Worm (Caenorhabditis elegans) whole organism, L1 larva: ENCODE results near the gene W09H1.4.

ENCODE experiments used
- F16B12.6 ChIP-seq: fragments of 150-350 bp; optimal IDR thresholded peaks from 2 replicates; lab custom pipeline; 2014; ENCODE audit warnings: missing biosample characterization, missing genetic modification characterization
- aha-1 ChIP-seq: fragments of 150-350 bp; optimal IDR thresholded peaks from 2 replicates; lab custom pipeline; 2014; ENCODE audit warnings: missing biosample characterization, missing genetic modification characterization
- alr-1 ChIP-seq: fragments of 200-800 bp; sonication (Bioruptor generic); optimal IDR thresholded peaks from 2 replicates; lab custom pipeline; 2018; ENCODE audit warnings: borderline replicate concordance, mild to moderate bottlenecking, missing genetic modification characterization, missing compliant biosample characterization
- aly-2 ChIP-seq: fragments of 150-350 bp; optimal IDR thresholded peaks from 2 replicates; lab custom pipeline; 2014; ENCODE audit warnings: missing biosample characterization, missing genetic modification characterization
- blmp-1 ChIP-seq: fragments of 150-350 bp; optimal IDR thresholded peaks from 2 replicates; lab custom pipeline; 2014; ENCODE audit warnings: missing biosample characterization, missing genetic modification characterization
- ceh-63 ChIP-seq: fragments of 200-800 bp; sonication (Bioruptor generic); optimal IDR thresholded peaks from 2 replicates; lab custom pipeline; 2018; ENCODE audit warnings: mild to moderate bottlenecking, missing genetic modification characterization, missing compliant biosample characterization
- ceh-82 ChIP-seq, 3 experiments: fragments of 150-350 bp in 1 of 3; sonication (generic microtip) in 2 of 3; optimal IDR thresholded peaks; 2 replicates each; lab custom pipeline; 2014 to 2017; ENCODE audit warnings: missing biosample characterization in 3 of 3, missing genetic modification characterization in 3 of 3
- ceh-88 ChIP-seq: fragments of 200-800 bp; sonication (Bioruptor generic); IDR thresholded peaks from 2 replicates; pipeline ENCODE4 v1.3.6; 2022; ENCODE audit warnings: missing genetic modification characterization, missing compliant biosample characterization
- ceh-90 ChIP-seq: sonication (generic microtip); optimal IDR thresholded peaks from 2 replicates; lab custom pipeline; 2016; ENCODE audit warnings: missing genetic modification characterization, missing compliant biosample characterization
- ces-1 ChIP-seq: fragments of 150-350 bp; optimal IDR thresholded peaks from 2 replicates; lab custom pipeline; 2014; ENCODE audit warnings: missing biosample characterization, missing genetic modification reagents, missing genetic modification characterization
- efl-1 ChIP-seq, 4 experiments: fragments of 150-350 bp; optimal IDR thresholded peaks in 3 of 4; peaks in 1 of 4; 1 replicate in 1 of 4; 2 replicates in 3 of 4; lab custom pipeline; 2014; ENCODE audit warnings: missing biosample characterization in 2 of 4, missing genetic modification characterization in 2 of 4, missing genetic modification reagents in 2 of 4
- elt-2 ChIP-seq: sonication (generic microtip); optimal IDR thresholded peaks from 2 replicates; lab custom pipeline; 2016; ENCODE audit warnings: missing genetic modification characterization, mild to moderate bottlenecking, inconsistent platforms, missing compliant biosample characterization, missing genetic modification reagents
- elt-3 ChIP-seq, 6 experiments: fragments of 150-350 bp in 1 of 6; sonication (generic microtip); optimal IDR thresholded peaks; 2 replicates each; lab custom pipeline; 2017 to 2018; ENCODE audit warnings: missing biosample characterization in 6 of 6, missing genetic modification characterization in 6 of 6, inconsistent platforms in 1 of 6
- ets-5 ChIP-seq: fragments of 200-800 bp; sonication (Bioruptor generic); IDR thresholded peaks from 2 replicates; pipeline ENCODE4 v1.3.6; 2022; ENCODE audit warnings: missing genetic modification characterization, missing compliant biosample characterization
- fkh-10 ChIP-seq: sonication (generic microtip); optimal IDR thresholded peaks from 2 replicates; lab custom pipeline; 2017; ENCODE audit warnings: missing biosample characterization, missing genetic modification reagents, missing genetic modification characterization
- fkh-4 ChIP-seq: sonication (generic microtip); optimal IDR thresholded peaks from 2 replicates; lab custom pipeline; 2016; ENCODE audit warnings: missing compliant biosample characterization, missing genetic modification characterization, borderline replicate concordance
- fkh-8 ChIP-seq: sonication (generic microtip); optimal IDR thresholded peaks from 2 replicates; lab custom pipeline; 2016; ENCODE audit warnings: mild to moderate bottlenecking, missing genetic modification characterization, missing compliant biosample characterization
- hlh-17 ChIP-seq: fragments of 200-800 bp; sonication (Bioruptor generic); optimal IDR thresholded peaks from 2 replicates; lab custom pipeline; 2018; ENCODE audit warnings: missing genetic modification characterization, mild to moderate bottlenecking, missing compliant biosample characterization, moderate library complexity, borderline replicate concordance
- hlh-4 ChIP-seq: sonication (generic microtip); optimal IDR thresholded peaks from 2 replicates; lab custom pipeline; 2016; ENCODE audit warnings: mild to moderate bottlenecking, missing genetic modification characterization, missing compliant biosample characterization
- hpl-2 ChIP-seq: fragments of 150-350 bp; optimal IDR thresholded peaks from 2 replicates; lab custom pipeline; 2014; ENCODE audit warnings: missing biosample characterization, missing genetic modification reagents, missing genetic modification characterization
- isw-1 ChIP-seq: fragments of 200-800 bp; sonication (Bioruptor generic); IDR thresholded peaks from 2 replicates; pipeline ENCODE4 v1.3.6; 2022; ENCODE audit warnings: missing genetic modification characterization, missing compliant biosample characterization
- lin-13 ChIP-seq: fragments of 150-350 bp; optimal IDR thresholded peaks from 2 replicates; lab custom pipeline; 2014; ENCODE audit warnings: missing biosample characterization, missing genetic modification reagents, missing genetic modification characterization
- lin-14 ChIP-seq: fragments of 200-800 bp; sonication (Bioruptor generic); optimal IDR thresholded peaks from 2 replicates; lab custom pipeline; 2018; ENCODE audit warnings: mild to moderate bottlenecking, missing genetic modification characterization, moderate library complexity, missing compliant biosample characterization
- lin-35 ChIP-seq, 2 experiments: fragments of 150-350 bp; optimal IDR thresholded peaks; 2 replicates each; lab custom pipeline; 2014; ENCODE audit warnings: missing biosample characterization in 2 of 2, missing genetic modification characterization in 2 of 2, missing genetic modification reagents in 2 of 2
- lir-3 ChIP-seq: sonication (generic microtip); optimal IDR thresholded peaks from 2 replicates; lab custom pipeline; 2016; ENCODE audit warnings: mild to moderate bottlenecking, missing genetic modification characterization, moderate library complexity, missing compliant biosample characterization; ENCODE audit not compliant: poor library complexity
- mab-9 ChIP-seq: fragments of 200-800 bp; sonication (Bioruptor generic); IDR thresholded peaks from 2 replicates; pipeline ENCODE4 v1.3.6; 2022; ENCODE audit warnings: missing genetic modification reagents, missing genetic modification characterization, missing compliant biosample characterization
- mdl-1 ChIP-seq, 2 experiments: fragments of 150-350 bp; optimal IDR thresholded peaks; 2 replicates each; lab custom pipeline; 2014 to 2017; ENCODE audit warnings: missing biosample characterization in 2 of 2, missing genetic modification characterization in 2 of 2, inconsistent platforms in 1 of 2
- nhr-12 ChIP-seq: sonication (generic microtip); optimal IDR thresholded peaks from 2 replicates; lab custom pipeline; 2017; ENCODE audit warnings: missing biosample characterization, missing genetic modification characterization
- nhr-19 ChIP-seq: fragments of 200-800 bp; sonication (Bioruptor generic); conservative IDR thresholded peaks from 2 replicates; pipeline ENCODE4 v1.3.6; 2022; ENCODE audit warnings: missing genetic modification characterization, missing compliant biosample characterization
- nhr-20 ChIP-seq: sonication (generic microtip); optimal IDR thresholded peaks from 2 replicates; lab custom pipeline; 2016; ENCODE audit warnings: mild to moderate bottlenecking, missing genetic modification characterization, missing compliant biosample characterization
- nhr-28 ChIP-seq: fragments of 150-350 bp; optimal IDR thresholded peaks from 2 replicates; lab custom pipeline; 2014; ENCODE audit warnings: missing biosample characterization, missing genetic modification characterization
- nhr-71 ChIP-seq: sonication (generic microtip); optimal IDR thresholded peaks from 2 replicates; lab custom pipeline; 2016; ENCODE audit warnings: mild to moderate bottlenecking, missing genetic modification characterization, moderate library complexity, missing compliant biosample characterization
- nhr-76 ChIP-seq: sonication (generic microtip); optimal IDR thresholded peaks from 2 replicates; lab custom pipeline; 2017; ENCODE audit warnings: missing biosample characterization, missing genetic modification characterization
- nhr-77 ChIP-seq: fragments of 150-350 bp; optimal IDR thresholded peaks from 2 replicates; lab custom pipeline; 2014; ENCODE audit warnings: missing biosample characterization, missing genetic modification characterization
- nhr-84 ChIP-seq: sonication (generic microtip); optimal IDR thresholded peaks from 2 replicates; lab custom pipeline; 2017; ENCODE audit warnings: missing biosample characterization, missing genetic modification characterization
- nhr-85 ChIP-seq: sonication (generic microtip); peaks from one replicate; lab custom pipeline; 2016; ENCODE audit warnings: missing genetic modification characterization, inconsistent platforms, missing compliant biosample characterization
- pqm-1 ChIP-seq: sonication (generic microtip); optimal IDR thresholded peaks from 3 replicates; lab custom pipeline; 2017; ENCODE audit warnings: missing biosample characterization, missing genetic modification characterization
- rnt-1 ChIP-seq: sonication (generic microtip); optimal IDR thresholded peaks from 2 replicates; lab custom pipeline; 2016; ENCODE audit warnings: mild to moderate bottlenecking, missing genetic modification characterization, moderate library complexity, missing compliant biosample characterization
- snu-23 ChIP-seq: sonication (generic microtip); optimal IDR thresholded peaks from 2 replicates; lab custom pipeline; 2016; ENCODE audit warnings: missing genetic modification characterization, missing compliant biosample characterization
- sox-4 ChIP-seq: sonication (generic microtip); optimal IDR thresholded peaks from 2 replicates; lab custom pipeline; 2016; ENCODE audit warnings: missing genetic modification characterization, missing compliant biosample characterization
- sptf-1 ChIP-seq: fragments of 150-350 bp; optimal IDR thresholded peaks from 2 replicates; lab custom pipeline; 2014; ENCODE audit warnings: missing biosample characterization, missing genetic modification characterization
- sup-37 ChIP-seq: fragments of 200-800 bp; sonication (Bioruptor generic); optimal IDR thresholded peaks from 2 replicates; lab custom pipeline; 2018; ENCODE audit warnings: mild to moderate bottlenecking, missing genetic modification characterization, missing compliant biosample characterization
- swsn-7 ChIP-seq: sonication (generic microtip); optimal IDR thresholded peaks from 2 replicates; lab custom pipeline; 2016; ENCODE audit warnings: missing genetic modification characterization, missing compliant biosample characterization
- tbx-2 ChIP-seq: sonication (generic microtip); optimal IDR thresholded peaks from 2 replicates; lab custom pipeline; 2016; ENCODE audit warnings: missing genetic modification characterization, missing compliant biosample characterization
- unc-30 ChIP-seq: sonication (generic microtip); optimal IDR thresholded peaks from 2 replicates; lab custom pipeline; 2017; ENCODE audit warnings: missing biosample characterization, missing genetic modification characterization
- unc-62 ChIP-seq: fragments of 150-350 bp; optimal IDR thresholded peaks from 2 replicates; lab custom pipeline; 2014; ENCODE audit warnings: missing biosample characterization, missing genetic modification reagents, missing genetic modification characterization
- xbp-1 ChIP-seq: sonication (generic microtip); optimal IDR thresholded peaks from 2 replicates; lab custom pipeline; 2016; ENCODE audit warnings: missing genetic modification characterization, missing compliant biosample characterization
- zip-4 ChIP-seq: fragments of 200-800 bp; sonication (Bioruptor generic); optimal IDR thresholded peaks from 2 replicates; lab custom pipeline; 2018; ENCODE audit warnings: mild to moderate bottlenecking, missing genetic modification characterization, moderate library complexity, missing compliant biosample characterization
- ztf-4 ChIP-seq: fragments of 150-350 bp; optimal IDR thresholded peaks from 2 replicates; lab custom pipeline; 2014; ENCODE audit warnings: missing biosample characterization, missing genetic modification characterization

W09H1.4 gene

ce11 chrII:13193563-13194103, 10.3 kb downstream of the W09H1.4 start (continued):
- TF ChIP-seq nhr-20 (tag; lab: Kevin White, UChicago) (no peak), ceh-90 (no peak), nhr-19 (GFP tag; lab: Robert Waterston, UW) (no peak), aha-1 (tag; lab: Kevin White, UChicago) (no peak), nhr-28 (tag; lab: Kevin White, UChicago) (no peak), ztf-4 (no peak), lin-13 (GFP tag; lab: Kevin White, UChicago) (no peak), blmp-1 (tag; lab: Kevin White, UChicago) (peak; percentile 95), mdl-1 (tag; optimal IDR thresholded peaks at IDR 0.05; lab: Kevin White, UChicago) (no peak), lin-14 (GFP tag; lab: Kevin White, UChicago) (peak; percentile 75), elt-2 (tag; lab: Kevin White, UChicago) (no peak), nhr-85 (peak; percentile 30), isw-1 (GFP tag; lab: Robert Waterston, UW) (no peak)
- TF ChIP-seq, all 84 proteins: peak for 12

ce11 chrII:13195163-13195562, 11.8 kb downstream of the W09H1.4 start, which contains the start of gene lec-1:
lec-1 (plus strand) TSS chrII:13195549.
- TF ChIP-seq blmp-1 (tag; lab: Kevin White, UChicago) (peak; percentile 41), nhr-84 (tag; lab: Kevin White, UChicago) (no peak), sup-37 (no peak), fkh-4 (no peak), lin-13 (GFP tag; lab: Kevin White, UChicago) (no peak), fkh-10 (GFP tag; lab: Kevin White, UChicago) (peak; percentile 5), nhr-12 (tag; lab: Kevin White, UChicago) (no peak), nhr-76 (tag; lab: Kevin White, UChicago) (no peak), hlh-4 (tag; lab: Kevin White, UChicago) (no peak), unc-30 (tag; lab: Kevin White, UChicago) (no peak), hpl-2 (GFP tag; lab: Kevin White, UChicago) (no peak), ztf-4 (no peak), ceh-82 (tag; optimal IDR thresholded peaks at IDR 0.05; lab: Kevin White, UChicago) (peak in 2 of 3 experiments; percentile 9 to 69), nhr-19 (GFP tag; lab: Robert Waterston, UW) (no peak; the same call in 1 of the 2 replicates), elt-3 (tag; optimal IDR thresholded peaks at IDR 0.05; lab: Kevin White, UChicago) (no peak), unc-62 (GFP tag; lab: Kevin White, UChicago) (no peak), sptf-1 (no peak), ces-1 (GFP tag; lab: Kevin White, UChicago) (no peak), efl-1 (optimal IDR thresholded peaks at IDR 0.05; lab: Kevin White, UChicago) (peak; percentile 64 to 77), efl-1 (GFP tag; optimal IDR thresholded peaks at IDR 0.05 in 1 of 2; lab: Kevin White, UChicago) (peak; percentile 15 to 50), ceh-90 (no peak), xbp-1 (tag; lab: Kevin White, UChicago) (no peak), ets-5 (GFP tag; lab: Robert Waterston, UW) (no peak), nhr-77 (tag; lab: Kevin White, UChicago) (peak; percentile 67), lin-14 (GFP tag; lab: Kevin White, UChicago) (peak; percentile 90), aly-2 (tag; lab: Kevin White, UChicago) (peak; percentile 14), swsn-7 (tag; lab: Kevin White, UChicago) (peak; percentile 48), hlh-17 (GFP tag; lab: Kevin White, UChicago) (no peak), fkh-8 (tag; lab: Kevin White, UChicago) (peak; percentile 50), sox-4 (tag; lab: Kevin White, UChicago) (no peak), ceh-88 (GFP tag; lab: Robert Waterston, UW) (no peak), rnt-1 (tag; lab: Kevin White, UChicago) (peak; percentile 65), mab-9 (GFP tag; lab: Robert Waterston, UW) (no peak), alr-1 (tag; lab: Kevin White, UChicago) (no peak), lin-35 (GFP tag; optimal IDR thresholded peaks at IDR 0.05; lab: Kevin White, UChicago) (peak; percentile 49 to 52), nhr-71 (tag; lab: Kevin White, UChicago) (peak; percentile 70), elt-2 (tag; lab: Kevin White, UChicago) (peak; percentile 3), snu-23 (GFP tag; lab: Kevin White, UChicago) (peak; percentile 71), isw-1 (GFP tag; lab: Robert Waterston, UW) (no peak), F16B12.6 (tag; lab: Kevin White, UChicago) (no peak), lir-3 (tag; lab: Kevin White, UChicago) (peak; percentile 7), tbx-2 (tag; lab: Kevin White, UChicago) (peak; percentile 48), ceh-63 (GFP tag; lab: Kevin White, UChicago) (no peak), zip-4 (no peak), pqm-1 (no peak)
